Worm (Caenorhabditis elegans): ENCODE data around the gene srh-15.

srh-15 gene

ce11 chrV:13333386-13334180, 12.8 kb downstream of the srh-15 start, which contains the start of gene nhr-168:
Gene nhr-168, minus strand, starts transcription at chrV:13333871.
- no peak for TF ChIP-seq T22C8.4 (GFP tag; IDR thresholded peaks at IDR 0.05)

DNA sequence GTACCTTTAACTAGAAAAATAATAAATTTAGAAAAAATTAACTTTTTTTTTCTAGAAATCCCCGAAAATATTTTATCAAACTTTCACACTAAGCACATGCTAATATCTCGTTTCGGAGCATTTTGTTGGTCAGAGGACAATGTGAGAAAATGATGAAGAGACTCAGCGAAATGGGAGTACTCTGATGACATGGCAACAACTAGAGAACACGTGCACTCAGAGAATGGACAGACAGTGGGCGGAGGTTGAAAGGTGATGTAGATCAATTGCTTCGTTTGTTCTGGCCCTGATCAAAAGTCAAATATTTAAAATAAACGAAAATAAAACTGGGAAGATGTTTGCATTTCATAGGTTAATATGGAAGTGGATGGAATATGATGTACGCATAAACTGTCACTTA, 13.7 kb downstream of the srh-15 start:
- TF ChIP-seq cog-1 (tag; optimal IDR thresholded peaks at IDR 0.05) (no peak), ref-1 (GFP tag; conservative IDR thresholded peaks at IDR 0.05) (no peak), ztf-23 (GFP tag; IDR thresholded peaks at IDR 0.05) (no peak), ztf-29 (GFP tag; IDR thresholded peaks at IDR 0.05) (no peak), T22C8.4 (GFP tag; IDR thresholded peaks at IDR 0.05) (no peak), med-1 (GFP tag; optimal IDR thresholded peaks at IDR 0.05; ENCODE audit: insufficient read depth) (no peak), flt-1 (GFP tag; IDR thresholded peaks at IDR 0.05) (no peak), klf-2 (GFP tag; conservative IDR thresholded peaks at IDR 0.05) (no peak), tab-1 (GFP tag; IDR thresholded peaks at IDR 0.05) (no peak)

- TF ChIP-seq med-1 (GFP tag; optimal IDR thresholded peaks at IDR 0.05; ENCODE audit: insufficient read depth) = no peak
- no peak for TF ChIP-seq ztf-29 (GFP tag; IDR thresholded peaks at IDR 0.05)
- no peak for TF ChIP-seq ref-1 (GFP tag; conservative IDR thresholded peaks at IDR 0.05)
- no peak for TF ChIP-seq T22C8.4 (GFP tag; IDR thresholded peaks at IDR 0.05)
- no peak for TF ChIP-seq tab-1 (GFP tag; IDR thresholded peaks at IDR 0.05)
- TF ChIP-seq klf-2 (GFP tag; conservative IDR thresholded peaks at IDR 0.05) = no peak
- no peak for TF ChIP-seq ztf-23 (GFP tag; IDR thresholded peaks at IDR 0.05)
- no peak for TF ChIP-seq cog-1 (tag; optimal IDR thresholded peaks at IDR 0.05)
- no peak for TF ChIP-seq flt-1 (GFP tag; IDR thresholded peaks at IDR 0.05)
Measured at ce11 chrV:13335883-13336419, 15.2 kb downstream of the srh-15 start, which contains the start of gene C50B6.9. Gene C50B6.9, plus strand, starts transcription at chrV:13336369.

DNA sequence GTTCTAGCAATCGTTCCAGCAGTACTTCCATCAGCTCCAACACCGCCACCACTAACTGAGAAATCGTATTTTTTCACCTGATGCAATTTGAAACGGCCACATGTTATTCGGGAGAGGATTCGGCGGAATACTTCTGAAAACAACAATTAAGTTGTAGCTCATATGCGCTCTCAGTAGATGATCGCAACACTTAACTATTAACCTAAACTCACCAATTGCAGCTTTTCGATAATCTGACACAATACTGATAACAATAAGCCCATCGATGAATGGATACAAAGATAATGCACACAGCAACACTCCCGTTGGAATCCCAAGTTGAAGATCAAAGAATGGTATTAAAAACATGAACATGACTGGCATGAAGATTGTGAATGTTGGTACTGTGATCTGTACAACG, 17.3 kb downstream of the srh-15 start:
- TF ChIP-seq ztf-23 (GFP tag; IDR thresholded peaks at IDR 0.05) = no peak
- TF ChIP-seq cog-1 (tag; optimal IDR thresholded peaks at IDR 0.05) = no peak
- no peak for TF ChIP-seq flt-1 (GFP tag; IDR thresholded peaks at IDR 0.05)
- TF ChIP-seq med-1 (GFP tag; optimal IDR thresholded peaks at IDR 0.05; ENCODE audit: insufficient read depth) = no peak
- no peak for TF ChIP-seq ref-1 (GFP tag; conservative IDR thresholded peaks at IDR 0.05)
- TF ChIP-seq tab-1 (GFP tag; IDR thresholded peaks at IDR 0.05) = no peak
- no peak for TF ChIP-seq T22C8.4 (GFP tag; IDR thresholded peaks at IDR 0.05)
- TF ChIP-seq klf-2 (GFP tag; conservative IDR thresholded peaks at IDR 0.05) = no peak
- TF ChIP-seq ztf-29 (GFP tag; IDR thresholded peaks at IDR 0.05) = no peak

DNA sequence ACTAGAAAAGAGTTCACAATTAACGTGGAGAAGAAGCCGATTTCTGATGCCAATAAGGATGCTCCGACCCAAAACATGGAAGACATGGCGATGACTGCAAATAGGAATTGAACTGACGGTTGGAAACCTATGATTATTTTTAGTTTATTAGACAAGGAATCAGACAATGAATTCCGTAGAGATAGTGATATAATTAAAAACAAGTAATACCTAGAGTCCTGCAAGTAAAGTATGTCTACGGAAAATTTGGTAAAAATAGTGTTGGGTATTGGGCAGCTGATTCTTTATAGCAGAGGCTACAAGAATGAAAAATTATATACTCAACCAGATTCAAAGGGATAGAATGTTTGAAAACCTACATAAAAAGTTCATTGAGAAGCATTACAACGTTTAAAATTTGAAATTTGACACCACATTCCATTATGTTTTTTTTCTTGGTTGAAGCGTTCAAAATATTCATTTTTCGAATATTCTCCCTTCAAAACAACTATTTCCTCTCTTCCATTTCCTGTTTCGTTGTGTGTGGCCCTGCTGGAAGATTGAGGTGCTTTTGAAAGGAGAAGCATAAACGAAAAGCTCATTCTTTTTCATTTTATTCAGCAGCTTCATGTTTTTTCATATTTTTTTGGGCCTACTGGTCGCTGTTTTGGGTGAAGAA, 19.0 kb downstream of the srh-15 start, which contains the start of the genes str-4 and lgc-48:
Gene str-4 (minus strand): TSS at position 101 of the 658 bp plus-strand sequence.
Gene lgc-48 (plus strand): TSS at position 608 of the 658 bp plus-strand sequence.
- TF ChIP-seq klf-2 (GFP tag; conservative IDR thresholded peaks at IDR 0.05) = no peak
- TF ChIP-seq cog-1 (tag; optimal IDR thresholded peaks at IDR 0.05) = no peak
- no peak for TF ChIP-seq ztf-23 (GFP tag; IDR thresholded peaks at IDR 0.05)
- TF ChIP-seq T22C8.4 (GFP tag; IDR thresholded peaks at IDR 0.05) = no peak
- no peak for TF ChIP-seq tab-1 (GFP tag; IDR thresholded peaks at IDR 0.05)
- TF ChIP-seq ref-1 (GFP tag; conservative IDR thresholded peaks at IDR 0.05) = no peak
- TF ChIP-seq ztf-29 (GFP tag; IDR thresholded peaks at IDR 0.05) = no peak
- TF ChIP-seq med-1 (GFP tag; optimal IDR thresholded peaks at IDR 0.05; ENCODE audit: insufficient read depth) = no peak
- TF ChIP-seq flt-1 (GFP tag; IDR thresholded peaks at IDR 0.05) = no peak

DNA sequence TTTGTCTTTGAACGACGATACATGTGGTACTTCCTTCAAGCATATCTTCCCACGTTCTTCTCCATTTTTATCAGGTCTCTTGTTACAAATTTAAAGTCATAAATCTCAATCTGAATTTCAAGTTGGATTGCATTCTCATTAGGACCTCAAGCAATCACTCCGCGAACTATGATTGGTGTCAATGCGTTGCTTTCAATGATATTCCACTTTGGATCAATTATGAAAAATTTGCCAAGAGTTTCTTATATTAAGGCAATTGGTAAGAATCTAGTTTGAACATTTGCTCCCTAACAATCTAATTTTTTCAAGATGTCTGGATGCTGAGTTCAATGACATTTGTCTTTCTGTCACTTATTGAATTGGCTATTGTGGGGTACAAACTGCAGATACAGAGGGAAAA, 21.5 kb downstream of the srh-15 start:
- TF ChIP-seq tab-1 (GFP tag; IDR thresholded peaks at IDR 0.05) (no peak), ztf-23 (GFP tag; IDR thresholded peaks at IDR 0.05) (no peak)

DNA sequence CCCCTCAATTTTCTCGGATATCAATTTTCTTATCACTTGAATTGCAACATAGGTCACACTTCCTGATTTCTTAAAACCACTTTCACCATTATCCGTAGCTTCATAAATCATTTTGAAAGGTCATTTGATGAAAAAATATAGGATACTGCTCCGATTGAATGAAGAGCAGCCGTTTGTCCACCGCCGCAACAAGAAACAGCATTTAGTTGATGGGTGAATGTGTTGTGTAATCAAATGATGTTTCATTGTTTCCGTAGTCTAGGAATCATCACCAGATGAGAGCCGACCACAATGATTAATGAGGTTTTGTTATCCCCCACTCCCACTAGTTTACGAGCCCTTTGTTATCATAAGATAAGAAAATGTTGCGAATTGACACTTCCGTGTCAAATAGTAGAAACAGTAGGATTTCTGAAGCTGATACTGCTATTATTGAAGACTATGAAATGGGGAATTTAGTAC, 25.1 kb downstream of the srh-15 start, which contains the start of gene twk-43:
Gene twk-43 (plus strand): TSS at position 412 of the 462 bp plus-strand sequence.
- TF ChIP-seq ref-1 (GFP tag; conservative IDR thresholded peaks at IDR 0.05) (no peak), cog-1 (tag; optimal IDR thresholded peaks at IDR 0.05) (no peak), ztf-23 (GFP tag; IDR thresholded peaks at IDR 0.05) (no peak), flt-1 (GFP tag; IDR thresholded peaks at IDR 0.05) (no peak), T22C8.4 (GFP tag; IDR thresholded peaks at IDR 0.05) (no peak), med-1 (GFP tag; optimal IDR thresholded peaks at IDR 0.05; ENCODE audit: insufficient read depth) (no peak), tab-1 (GFP tag; IDR thresholded peaks at IDR 0.05) (no peak), klf-2 (GFP tag; conservative IDR thresholded peaks at IDR 0.05) (no peak), ztf-29 (GFP tag; IDR thresholded peaks at IDR 0.05) (no peak)

ce11 chrV:13350302-13350701, 29.5 kb downstream of the srh-15 start:
- TF ChIP-seq ztf-23 (GFP tag; IDR thresholded peaks at IDR 0.05) = no peak
- TF ChIP-seq ztf-29 (GFP tag; IDR thresholded peaks at IDR 0.05) = no peak
- no peak for TF ChIP-seq cog-1 (tag; optimal IDR thresholded peaks at IDR 0.05)
- no peak for TF ChIP-seq klf-2 (GFP tag; conservative IDR thresholded peaks at IDR 0.05)
- no peak for TF ChIP-seq T22C8.4 (GFP tag; IDR thresholded peaks at IDR 0.05)
- no peak for TF ChIP-seq flt-1 (GFP tag; IDR thresholded peaks at IDR 0.05)
- TF ChIP-seq med-1 (GFP tag; optimal IDR thresholded peaks at IDR 0.05; ENCODE audit: insufficient read depth) = no peak
- no peak for TF ChIP-seq tab-1 (GFP tag; IDR thresholded peaks at IDR 0.05)
- no peak for TF ChIP-seq ref-1 (GFP tag; conservative IDR thresholded peaks at IDR 0.05)

ce11 chrV:13351773-13352172, 31.0 kb downstream of the srh-15 start:
- TF ChIP-seq cog-1 (tag; optimal IDR thresholded peaks at IDR 0.05) = no peak
